Worm (Caenorhabditis elegans): ENCODE results near the gene T08G2.2.

ce11 chrX:17221873-17222525 lies 12.8 kb upstream of the T08G2.2 start, which contains the start of gene rab-6.2:
- no peak for TF ChIP-seq lin-13 (tag; optimal IDR thresholded peaks at IDR 0.05)
- no peak for TF ChIP-seq elt-1 (tag; optimal IDR thresholded peaks at IDR 0.05; ENCODE audit: borderline replicate concordance, insufficient read depth)
- peak; percentile 12 for TF ChIP-seq ces-1 (GFP tag; optimal IDR thresholded peaks at IDR 0.05)
- TF ChIP-seq elt-3 (tag; optimal IDR thresholded peaks at IDR 0.05) = no peak
- TF ChIP-seq sem-2 (GFP tag; optimal IDR thresholded peaks at IDR 0.05) = no peak
- no peak for TF ChIP-seq ceh-83 (GFP tag; optimal IDR thresholded peaks at IDR 0.05)
- no peak for TF ChIP-seq unc-62 (GFP tag; optimal IDR thresholded peaks at IDR 0.05)

Measured in whole organism, mixed stage, embryonic.